Worm (Caenorhabditis elegans): ENCODE data around the gene srx-86.

srx-86 gene

DNA sequence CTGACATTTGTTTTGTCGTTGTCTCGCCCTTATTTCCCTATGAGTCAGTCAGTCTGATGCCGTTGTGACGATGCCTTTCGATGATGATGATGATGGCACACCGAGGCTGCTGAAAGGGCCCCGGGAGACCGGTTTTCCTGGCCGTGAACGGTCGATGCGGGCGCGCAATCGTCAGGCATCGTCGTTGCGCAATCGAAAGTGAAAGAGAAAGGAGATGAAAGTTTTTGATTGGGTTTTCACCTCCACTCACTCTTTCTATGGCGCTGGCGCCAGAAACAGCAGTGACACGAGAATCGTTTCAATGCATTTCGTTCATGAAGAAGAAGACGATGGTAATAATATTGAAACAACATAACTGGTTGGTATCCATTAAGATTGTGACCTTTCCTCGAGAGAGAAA is 29.8 kb upstream of the srx-86 start:
- no peak for TF ChIP-seq unc-62 (GFP tag; optimal IDR thresholded peaks at IDR 0.05)

- TF ChIP-seq unc-62 (GFP tag; optimal IDR thresholded peaks at IDR 0.05) = no peak
Observed at ce11 chrV:11533365-11533949, 29.3 kb upstream of the srx-86 start.

DNA sequence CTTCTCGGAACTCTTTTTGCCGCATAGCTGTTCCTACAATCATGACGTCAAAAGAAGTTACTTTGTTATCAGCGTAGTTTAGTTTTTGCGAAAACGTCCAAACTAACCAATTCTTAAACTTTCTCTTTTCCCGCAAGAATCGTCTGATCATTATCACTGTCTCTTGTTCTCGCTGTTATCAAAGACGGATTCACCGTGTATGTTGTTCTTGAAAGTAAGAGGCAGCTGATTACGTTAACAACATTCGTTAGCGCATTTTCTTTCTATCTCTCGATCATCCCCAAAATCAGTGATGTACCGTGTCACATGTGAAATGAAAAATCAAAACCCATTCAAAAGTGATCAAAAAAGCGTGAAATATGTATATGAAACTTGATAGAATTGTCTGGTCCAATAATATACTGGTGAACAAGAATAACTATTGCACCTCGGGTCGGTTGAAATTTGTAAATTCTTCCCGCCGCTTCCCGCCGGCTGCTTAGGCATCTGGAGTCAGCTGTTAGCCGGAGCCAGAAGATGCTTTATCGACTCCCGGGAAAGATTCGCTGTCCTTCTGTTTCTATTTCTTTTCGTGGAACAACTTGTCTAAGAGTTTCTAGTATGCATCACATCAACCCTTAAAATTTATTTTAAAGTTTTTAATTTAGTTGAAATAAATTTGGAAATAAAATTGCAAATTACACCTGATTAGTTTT is 28.1 kb upstream of the srx-86 start:
- TF ChIP-seq unc-62 (GFP tag; optimal IDR thresholded peaks at IDR 0.05) = no peak

ce11 chrV:11535504-11536062 is 27.2 kb upstream of the srx-86 start:
- TF ChIP-seq unc-62 (GFP tag; optimal IDR thresholded peaks at IDR 0.05) = no peak

DNA sequence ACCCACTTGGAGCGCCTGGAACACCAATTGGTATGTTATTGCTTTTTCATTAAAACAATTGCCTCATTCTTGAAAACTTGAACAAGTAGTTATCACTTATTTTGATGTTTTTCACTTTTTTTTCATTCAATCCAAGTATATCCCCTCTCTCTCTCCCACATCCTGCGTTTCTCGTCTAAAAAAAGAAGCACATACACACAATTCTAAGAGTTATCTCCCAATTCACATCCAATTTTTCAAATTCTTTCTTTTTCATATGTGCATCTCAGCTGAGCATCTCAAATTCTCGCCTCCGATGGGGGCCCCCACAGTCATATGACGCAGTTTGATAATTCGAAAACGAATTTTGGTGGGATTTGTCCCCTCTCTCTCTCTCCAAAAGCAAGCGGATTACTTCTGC is 26.1 kb upstream of the srx-86 start:
- no peak for TF ChIP-seq unc-62 (GFP tag; optimal IDR thresholded peaks at IDR 0.05)

ce11 chrV:11539502-11539901 is 23.2 kb upstream of the srx-86 start:
- no peak for TF ChIP-seq unc-62 (GFP tag; optimal IDR thresholded peaks at IDR 0.05)

DNA sequence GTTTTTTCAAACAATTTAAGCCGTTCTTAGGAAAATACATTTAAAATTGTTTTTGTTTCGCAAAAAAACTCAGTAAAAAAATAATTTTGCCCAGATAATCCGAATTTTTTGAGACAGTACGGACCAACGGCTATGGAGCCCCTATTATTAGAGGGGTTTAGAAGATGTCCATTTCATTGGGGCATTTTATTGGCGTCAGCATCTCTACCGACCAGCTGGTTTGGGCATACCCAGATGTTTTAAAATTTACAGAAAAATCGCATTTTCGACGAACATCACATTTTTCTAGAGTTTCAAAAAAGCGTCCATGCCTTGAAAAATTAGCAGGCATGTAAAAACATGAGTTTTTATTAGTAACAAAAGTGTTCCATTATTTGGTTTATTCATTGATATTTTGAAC is 21.5 kb upstream of the srx-86 start:
- TF ChIP-seq unc-62 (GFP tag; optimal IDR thresholded peaks at IDR 0.05) = no peak

- no peak for TF ChIP-seq unc-62 (GFP tag; optimal IDR thresholded peaks at IDR 0.05)
Observed at ce11 chrV:11543564-11543963, 19.2 kb upstream of the srx-86 start, which contains the start of gene F38B7.2. Gene F38B7.2, plus strand, starts transcription at chrV:11543963.

DNA sequence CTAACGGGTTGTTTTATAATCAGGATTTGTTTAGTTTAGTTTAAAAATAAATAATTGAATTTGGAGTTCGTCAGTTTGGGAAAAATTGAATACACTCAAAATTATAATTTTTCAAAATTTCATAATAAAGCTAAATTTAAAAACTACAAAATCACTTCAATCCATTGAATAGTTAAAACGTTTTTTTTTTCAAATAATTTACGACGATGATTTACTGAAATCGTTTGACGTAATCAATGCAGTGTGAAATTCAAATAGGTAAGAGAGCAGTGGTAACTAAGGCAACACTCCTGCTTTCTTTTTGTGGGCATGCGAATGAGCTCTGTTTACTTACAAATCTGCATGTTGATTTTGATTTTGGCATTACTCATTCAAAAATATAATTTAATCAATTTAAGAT is 17.5 kb upstream of the srx-86 start, which contains the start of gene F38B7.10:
F38B7.10 (plus strand) TSS at position 301 of the 400 bp plus-strand sequence.
- TF ChIP-seq unc-62 (GFP tag; optimal IDR thresholded peaks at IDR 0.05) = no peak

DNA sequence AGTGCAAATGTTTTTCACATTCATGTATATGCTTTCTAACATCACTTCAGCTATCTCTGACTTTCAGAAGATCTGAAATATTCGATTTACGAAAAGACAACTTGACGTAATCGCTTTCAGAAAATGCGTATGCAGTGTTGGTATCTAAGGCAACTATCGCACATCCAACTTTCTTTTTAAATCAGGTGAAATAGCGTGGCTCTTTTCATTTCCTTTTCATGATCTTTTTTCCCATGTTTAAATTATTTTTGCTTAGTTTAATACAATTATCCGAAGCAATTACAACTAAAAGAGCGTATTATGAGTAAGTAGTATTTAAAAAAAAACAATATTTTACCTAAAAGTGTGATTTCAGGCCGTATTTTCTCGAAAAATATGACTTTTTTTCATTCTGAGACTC is 15.9 kb upstream of the srx-86 start, which contains the start of gene F38B7.11:
F38B7.11 (plus strand) TSS at position 301 of the 400 bp plus-strand sequence.
- TF ChIP-seq unc-62 (GFP tag; optimal IDR thresholded peaks at IDR 0.05) = no peak

DNA sequence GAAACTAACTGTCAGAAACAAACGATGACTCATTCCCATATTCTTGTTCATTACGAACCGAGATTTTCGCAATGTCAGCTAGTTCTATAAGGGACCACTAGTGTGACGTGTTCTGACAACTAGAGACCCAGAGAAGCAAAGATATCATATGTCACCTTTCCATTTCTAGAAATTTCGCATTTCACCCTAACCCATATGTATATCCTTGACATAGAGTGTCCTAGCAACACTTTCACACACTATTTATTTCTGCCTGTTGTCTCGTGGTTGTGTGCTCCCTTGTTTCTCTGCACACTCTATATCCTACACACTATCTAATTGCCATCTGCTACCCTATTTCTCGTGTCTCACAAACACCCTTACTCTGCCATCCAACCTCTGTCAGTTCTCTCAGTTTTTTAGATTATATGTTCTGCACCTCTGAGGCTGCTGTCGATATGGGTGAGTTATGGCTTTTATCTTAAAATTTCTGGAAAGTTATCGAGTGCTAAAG is 13.8 kb upstream of the srx-86 start, which contains the start of the genes F38B7.17 and F38B7.3:
F38B7.17 (minus strand) TSS at position 51 of the 493 bp plus-strand sequence.
F38B7.3 (plus strand) TSS at position 194 of the 493 bp plus-strand sequence.
- TF ChIP-seq unc-62 (GFP tag; optimal IDR thresholded peaks at IDR 0.05) = no peak

- TF ChIP-seq unc-62 (GFP tag; optimal IDR thresholded peaks at IDR 0.05) = no peak
Observed at ce11 chrV:11552379-11552778, 10.4 kb upstream of the srx-86 start, which contains the start of gene srx-85. Gene srx-85, plus strand, starts transcription at chrV:11552679.

ce11 chrV:11554260-11554659 is 8.5 kb upstream of the srx-86 start, which contains the start of gene duo-1:
Gene duo-1, plus strand, starts transcription at chrV:11554630.
- TF ChIP-seq unc-62 (GFP tag; optimal IDR thresholded peaks at IDR 0.05) = no peak

DNA sequence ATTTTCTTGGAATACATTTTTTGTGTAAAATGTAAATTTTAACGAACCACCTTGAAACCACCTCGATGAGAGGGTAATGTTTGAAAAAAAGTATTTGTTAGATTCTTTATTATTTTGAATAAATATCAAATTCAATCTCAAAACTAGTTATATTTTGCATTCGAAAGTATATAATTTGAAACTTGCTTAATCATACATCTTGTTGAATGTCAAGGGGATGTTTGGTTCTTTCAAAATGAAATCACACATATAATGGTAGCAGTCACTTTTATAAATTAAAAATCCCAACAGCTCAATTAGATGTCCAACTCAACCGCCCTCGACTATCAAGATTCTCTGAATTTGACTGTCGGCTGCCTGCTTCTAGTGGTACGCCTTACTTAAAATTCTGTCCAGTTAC is 1.8 kb downstream of the srx-86 start, which contains the start of gene srx-87:
srx-87 (plus strand) TSS at position 301 of the 400 bp plus-strand sequence.
- TF ChIP-seq unc-62 (GFP tag; optimal IDR thresholded peaks at IDR 0.05) = no peak

DNA sequence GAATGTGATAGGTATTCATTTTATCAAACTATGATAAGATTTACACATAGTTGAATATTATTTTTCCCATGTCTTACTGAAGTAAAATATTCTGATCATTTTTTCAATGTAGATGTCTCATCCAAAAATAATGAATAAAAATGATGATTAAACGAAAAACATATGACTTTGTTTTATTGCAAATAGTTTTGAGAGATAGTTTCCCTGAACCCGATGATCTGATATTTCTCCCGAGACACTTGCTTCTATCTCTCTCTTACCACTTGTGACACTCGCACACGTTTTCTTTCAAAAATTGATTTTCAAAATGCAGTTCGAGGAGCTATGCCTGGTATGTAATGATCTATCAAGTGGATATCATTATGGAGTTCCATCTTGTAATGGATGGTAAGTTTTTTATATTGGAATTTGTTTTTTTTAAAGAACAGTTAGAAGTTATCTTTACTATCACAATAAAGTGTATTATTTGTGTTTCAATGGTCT is 7.5 kb downstream of the srx-86 start, which contains the start of the genes nhr-101 and pms-2:
nhr-101 (plus strand) TSS at position 308 of the 483 bp plus-strand sequence.
pms-2 (minus strand) TSS at position 433 of the 483 bp plus-strand sequence.
- TF ChIP-seq unc-62 (GFP tag; optimal IDR thresholded peaks at IDR 0.05) = no peak
